Fruit fly (Drosophila melanogaster) whole organism, pupa: Measurements from ENCODE around the gene ND-13A.

ENCODE experiments used
- CG10348 ChIP-seq: fragments of 200-800 bp; sonication (Bioruptor generic); IDR thresholded peaks from 2 replicates; pipeline ENCODE4 v1.3.6; 2022; ENCODE audit warnings: missing biosample characterization, missing genetic modification characterization
- CG12605 ChIP-seq: fragments of 200-800 bp; sonication (Bioruptor generic); IDR thresholded peaks from 2 replicates; pipeline ENCODE4 v1.3.6; 2022; ENCODE audit warnings: missing biosample characterization, missing genetic modification characterization
- CG13204 ChIP-seq: fragments of 200-800 bp; sonication (Bioruptor generic); optimal IDR thresholded peaks from 2 replicates; lab custom pipeline; 2018; ENCODE audit warnings: missing biosample characterization, mild to moderate bottlenecking, missing genetic modification characterization, moderate library complexity
- CG14655 ChIP-seq: fragments of 200-800 bp; sonication (Bioruptor generic); optimal IDR thresholded peaks from 3 replicates; lab custom pipeline; 2017; ENCODE audit warnings: mild to moderate bottlenecking, missing biosample characterization, missing genetic modification reagents, missing genetic modification characterization
- CG15710 ChIP-seq: fragments of 200-800 bp; sonication (Bioruptor generic); optimal IDR thresholded peaks from 2 replicates; lab custom pipeline; 2018; ENCODE audit warnings: missing biosample characterization, mild to moderate bottlenecking, missing genetic modification characterization, moderate library complexity
- CG17806 ChIP-seq: fragments of 200-800 bp; sonication (Bioruptor generic); optimal IDR thresholded peaks from 2 replicates; lab custom pipeline; 2018; ENCODE audit warnings: missing biosample characterization, mild to moderate bottlenecking, missing genetic modification characterization, moderate library complexity
- CG32121 ChIP-seq: fragments of 200-800 bp; sonication (Bioruptor generic); IDR thresholded peaks from 2 replicates; pipeline ENCODE4 v1.3.6; 2022; ENCODE audit warnings: missing biosample characterization, missing genetic modification characterization
- CG34367 ChIP-seq: fragments of 200-800 bp; sonication (Bioruptor generic); optimal IDR thresholded peaks from 2 replicates; lab custom pipeline; 2018; ENCODE audit warnings: missing biosample characterization, mild to moderate bottlenecking, missing genetic modification characterization
- CG4496 ChIP-seq: fragments of 200-800 bp; sonication (Bioruptor generic); IDR thresholded peaks from 3 replicates; pipeline ENCODE4 v1.3.6; 2022; ENCODE audit warnings: missing biosample characterization, missing genetic modification characterization
- D1 ChIP-seq: fragments of 200-800 bp; sonication (Bioruptor generic); optimal IDR thresholded peaks from 2 replicates; lab custom pipeline; 2018; ENCODE audit warnings: missing biosample characterization, mild to moderate bottlenecking, missing genetic modification characterization, moderate library complexity
- Snoo ChIP-seq: fragments of 200-800 bp; sonication (Bioruptor generic); optimal IDR thresholded peaks from 3 replicates; lab custom pipeline; 2017; ENCODE audit warnings: missing biosample characterization, mild to moderate bottlenecking, missing genetic modification characterization, inconsistent platforms

DNA sequence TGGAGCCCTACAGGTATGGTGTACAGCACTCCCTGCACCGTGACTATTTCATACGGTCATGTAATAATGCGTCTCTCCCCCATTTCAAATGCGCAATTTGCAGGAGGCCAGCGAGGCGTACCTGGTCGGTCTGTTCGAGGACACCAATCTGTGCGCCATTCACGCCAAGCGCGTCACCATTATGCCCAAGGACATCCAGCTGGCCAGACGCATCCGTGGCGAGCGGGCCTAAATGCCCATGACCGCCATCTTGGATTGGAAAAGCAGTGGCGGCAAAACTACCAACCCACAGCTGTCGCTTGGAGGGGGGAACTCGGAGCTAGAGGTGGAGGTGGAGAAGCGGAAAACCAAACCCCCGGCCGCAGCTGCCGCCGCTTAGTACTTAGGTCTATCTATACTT is 44.6 kb downstream of the ND-13A start:
- TF ChIP-seq CG13204 (no peak), CG15710 (tag; lab: Kevin White, UChicago) (no peak), CG4496 (GFP tag; lab: Robert Waterston, UW) (no peak), D1 (tag; lab: Kevin White, UChicago) (no peak), CG17806 (no peak), CG32121 (GFP tag; lab: Robert Waterston, UW) (no peak), CG12605 (GFP tag; lab: Robert Waterston, UW) (no peak), CG14655 (GFP tag; lab: Kevin White, UChicago) (no peak), CG34367 (no peak), CG10348 (GFP tag; lab: Robert Waterston, UW) (no peak), Snoo (tag; lab: Kevin White, UChicago) (no peak)
